Fruit fly (Drosophila melanogaster) whole organism, embryonic: ENCODE data around the gene CG10863.
A peak's percentile ranks its signal among the peaks of the same experiment; 100 is the strongest.

Experiments
- Atf3 ChIP-seq: fragments of 200-800 bp; sonication (Bioruptor generic); optimal IDR thresholded peaks from 3 replicates; lab custom pipeline; 2016; ENCODE audit warnings: missing biosample characterization, missing genetic modification characterization
- B-H2 ChIP-seq: fragments of 200-800 bp; sonication (Bioruptor generic); optimal IDR thresholded peaks from 2 replicates; lab custom pipeline; 2018; ENCODE audit warnings: missing biosample characterization, mild to moderate bottlenecking, missing genetic modification characterization
- CG10321 ChIP-seq: fragments of 200-800 bp; sonication (Bioruptor generic); IDR thresholded peaks from 2 replicates; pipeline ENCODE4 v1.3.6; 2022; ENCODE audit warnings: missing biosample characterization, missing genetic modification characterization
- CG11247 ChIP-seq: fragments of 200-800 bp; sonication (Bioruptor generic); IDR thresholded peaks from 2 replicates; pipeline ENCODE4 v1.3.6; 2022; ENCODE audit warnings: missing biosample characterization, missing genetic modification characterization
- CG11398 ChIP-seq: fragments of 200-800 bp; sonication (Bioruptor generic); optimal IDR thresholded peaks from 2 replicates; lab custom pipeline; 2016; ENCODE audit warnings: missing biosample characterization, missing genetic modification characterization
- CG12769 ChIP-seq: fragments of 200-800 bp; sonication (Bioruptor generic); optimal IDR thresholded peaks from 2 replicates; lab custom pipeline; 2019; ENCODE audit warnings: missing biosample characterization, mild to moderate bottlenecking, missing genetic modification characterization, moderate library complexity
- CG17568 ChIP-seq: fragments of 200-800 bp; sonication (Bioruptor generic); optimal IDR thresholded peaks from 2 replicates; lab custom pipeline; 2018; ENCODE audit warnings: missing biosample characterization, mild to moderate bottlenecking, missing genetic modification characterization, moderate library complexity
- CG17612 ChIP-seq: fragments of 200-800 bp; sonication (Bioruptor generic); IDR thresholded peaks from 2 replicates; pipeline ENCODE4 v1.3.6; 2022; ENCODE audit warnings: missing biosample characterization, missing genetic modification characterization
- CG17912 ChIP-seq: fragments of 200-800 bp; sonication (Bioruptor generic); optimal IDR thresholded peaks from 2 replicates; lab custom pipeline; 2018; ENCODE audit warnings: missing biosample characterization, mild to moderate bottlenecking, missing genetic modification characterization
- CG2116 ChIP-seq: fragments of 200-800 bp; sonication (Bioruptor generic); optimal IDR thresholded peaks from 3 replicates; lab custom pipeline; 2018; ENCODE audit warnings: missing biosample characterization, mild to moderate bottlenecking, missing genetic modification characterization
- CG32767 ChIP-seq: fragments of 200-800 bp; sonication (Bioruptor generic); IDR thresholded peaks from 2 replicates; pipeline ENCODE4 v1.3.6; 2022; ENCODE audit warnings: missing biosample characterization, missing genetic modification characterization
- CG34224 ChIP-seq: fragments of 200-800 bp; sonication (Bioruptor generic); IDR thresholded peaks from 3 replicates; pipeline ENCODE4 v1.3.6; 2022; ENCODE audit warnings: missing biosample characterization, missing genetic modification characterization; ENCODE audit not compliant: partially characterized antibody
- CG4617 ChIP-seq: fragments of 200-800 bp; sonication (Bioruptor generic); optimal IDR thresholded peaks from 3 replicates; lab custom pipeline; 2016; ENCODE audit warnings: missing biosample characterization, missing genetic modification characterization, borderline replicate concordance
- CG6175 ChIP-seq: fragments of 200-800 bp; sonication (Bioruptor generic); IDR thresholded peaks from 3 replicates; pipeline ENCODE4 v1.3.6; 2022; ENCODE audit warnings: missing biosample characterization, missing genetic modification characterization
- CG6254 ChIP-seq: fragments of 200-800 bp; sonication (Bioruptor generic); optimal IDR thresholded peaks from 3 replicates; lab custom pipeline; 2017; ENCODE audit warnings: mild to moderate bottlenecking, missing biosample characterization, missing genetic modification reagents, missing genetic modification characterization
- CG9437 ChIP-seq: fragments of 200-800 bp; sonication (Bioruptor generic); optimal IDR thresholded peaks from 2 replicates; lab custom pipeline; 2018; ENCODE audit warnings: missing biosample characterization, mild to moderate bottlenecking, missing genetic modification characterization
- CG9727 ChIP-seq: fragments of 200-800 bp; sonication (Bioruptor generic); optimal IDR thresholded peaks from 3 replicates; lab custom pipeline; 2017; ENCODE audit warnings: missing biosample characterization, mild to moderate bottlenecking, missing genetic modification characterization
- CoRest ChIP-seq: fragments of 200-800 bp; sonication (Bioruptor generic); optimal IDR thresholded peaks from 3 replicates; lab custom pipeline; 2018; ENCODE audit warnings: missing biosample characterization, mild to moderate bottlenecking, missing genetic modification characterization, moderate library complexity
- Dbx ChIP-seq: fragments of 200-800 bp; sonication (Bioruptor generic); IDR thresholded peaks from 3 replicates; pipeline ENCODE4 v1.3.6; 2022; ENCODE audit warnings: missing biosample characterization, missing genetic modification characterization
- Dref ChIP-seq: fragments of 200-800 bp; sonication (Bioruptor generic); IDR thresholded peaks from 2 replicates; pipeline ENCODE4 v1.3.6; 2022; ENCODE audit warnings: missing biosample characterization, missing genetic modification characterization
- E2f1 ChIP-seq: fragments of 200-800 bp; sonication (Bioruptor generic); IDR thresholded peaks from 2 replicates; pipeline ENCODE4 v1.3.6; 2022; ENCODE audit warnings: missing biosample characterization, missing genetic modification characterization
- Hand ChIP-seq: fragments of 200-800 bp; sonication (Bioruptor generic); optimal IDR thresholded peaks from 2 replicates; lab custom pipeline; 2017; ENCODE audit warnings: mild to moderate bottlenecking, missing biosample characterization, missing genetic modification reagents, missing genetic modification characterization
- HmgZ ChIP-seq: fragments of 200-800 bp; sonication (Bioruptor generic); optimal IDR thresholded peaks from 2 replicates; lab custom pipeline; 2018; ENCODE audit warnings: missing biosample characterization, mild to moderate bottlenecking, missing genetic modification characterization
- Lhr ChIP-seq: fragments of 200-800 bp; sonication (Bioruptor generic); optimal IDR thresholded peaks from 3 replicates; lab custom pipeline; 2017; ENCODE audit warnings: mild to moderate bottlenecking, missing biosample characterization, missing genetic modification reagents, missing genetic modification characterization
- MESR4 ChIP-seq: fragments of 200-800 bp; sonication (Bioruptor generic); optimal IDR thresholded peaks from 2 replicates; lab custom pipeline; 2018; ENCODE audit warnings: missing biosample characterization, mild to moderate bottlenecking, missing genetic modification characterization, moderate library complexity
- NC2α ChIP-seq: fragments of 200-800 bp; sonication (Bioruptor generic); optimal IDR thresholded peaks from 2 replicates; lab custom pipeline; 2016; ENCODE audit warnings: missing biosample characterization, missing genetic modification characterization
- Nf-YB ChIP-seq: fragments of 200-800 bp; sonication (Bioruptor generic); optimal IDR thresholded peaks from 3 replicates; lab custom pipeline; 2019; ENCODE audit warnings: missing biosample characterization, mild to moderate bottlenecking, missing genetic modification characterization, moderate library complexity
- TFAM ChIP-seq: fragments of 200-800 bp; sonication (Bioruptor generic); optimal IDR thresholded peaks from 2 replicates; lab custom pipeline; 2017; ENCODE audit warnings: missing biosample characterization, missing genetic modification characterization, inconsistent platforms
- Taf1 ChIP-seq: fragments of 200-800 bp; sonication (Bioruptor generic); IDR thresholded peaks from 2 replicates; pipeline ENCODE4 v1.3.6; 2022; ENCODE audit warnings: missing biosample characterization, missing genetic modification characterization
- Tbp ChIP-seq: fragments of >200 bp; optimal IDR thresholded peaks from 2 replicates; lab custom pipeline; 2018; ENCODE audit warnings: missing biosample characterization, missing genetic modification characterization
- aop ChIP-seq: fragments of 200-800 bp; sonication (Bioruptor generic); IDR thresholded peaks from 2 replicates; pipeline ENCODE4 v1.3.6; 2022; ENCODE audit warnings: missing biosample characterization, missing genetic modification characterization
- ara ChIP-seq: fragments of 200-800 bp; sonication (Bioruptor generic); IDR thresholded peaks from 2 replicates; pipeline ENCODE4 v1.3.6; 2022; ENCODE audit warnings: missing biosample characterization, missing genetic modification characterization
- ase ChIP-seq: fragments of 200-800 bp; sonication (Bioruptor generic); IDR thresholded peaks from 3 replicates; pipeline ENCODE4 v1.3.6; 2022; ENCODE audit warnings: missing biosample characterization, missing genetic modification characterization
- az2 ChIP-seq: fragments of 200-800 bp; sonication (Bioruptor generic); optimal IDR thresholded peaks from 3 replicates; lab custom pipeline; 2016; ENCODE audit warnings: missing biosample characterization, missing genetic modification characterization
- disco-r ChIP-seq: fragments of 200-800 bp; sonication (Bioruptor generic); optimal IDR thresholded peaks from 2 replicates; lab custom pipeline; 2016; ENCODE audit warnings: missing biosample characterization, missing genetic modification characterization
- exex ChIP-seq: fragments of 200-800 bp; sonication (Bioruptor generic); optimal IDR thresholded peaks from 4 replicates; lab custom pipeline; 2018; ENCODE audit warnings: missing biosample characterization, mild to moderate bottlenecking, missing genetic modification characterization, moderate library complexity
- fd102C ChIP-seq: fragments of 200-800 bp; sonication (Bioruptor generic); optimal IDR thresholded peaks from 2 replicates; lab custom pipeline; 2018; ENCODE audit warnings: missing biosample characterization, mild to moderate bottlenecking, missing genetic modification characterization, moderate library complexity
- gce ChIP-seq: fragments of 200-800 bp; sonication (Bioruptor generic); IDR thresholded peaks from 3 replicates; pipeline ENCODE4 v1.3.6; 2022; ENCODE audit warnings: missing biosample characterization, missing genetic modification characterization
- gcm ChIP-seq: fragments of 200-800 bp; sonication (Bioruptor generic); optimal IDR thresholded peaks from 2 replicates; lab custom pipeline; 2019; ENCODE audit warnings: missing biosample characterization, mild to moderate bottlenecking, missing genetic modification characterization, moderate library complexity
- ham ChIP-seq: fragments of 200-800 bp; sonication (Bioruptor generic); IDR thresholded peaks from 2 replicates; pipeline ENCODE4 v1.3.6; 2022; ENCODE audit warnings: missing biosample characterization, missing genetic modification characterization
- hb ChIP-seq: fragments of 200-800 bp; sonication (Bioruptor generic); IDR thresholded peaks from 3 replicates; pipeline ENCODE4 v1.3.6; 2022; ENCODE audit warnings: missing biosample characterization, missing genetic modification characterization; ENCODE audit not compliant: partially characterized antibody
- lbe ChIP-seq: fragments of 200-800 bp; sonication (Bioruptor generic); optimal IDR thresholded peaks from 2 replicates; lab custom pipeline; 2016; ENCODE audit warnings: missing biosample characterization, mild to moderate bottlenecking, missing genetic modification characterization
- mld ChIP-seq: fragments of 200-800 bp; sonication (Bioruptor generic); IDR thresholded peaks from 3 replicates; pipeline ENCODE4 v1.3.6; 2022; ENCODE audit warnings: missing biosample characterization, missing genetic modification characterization; ENCODE audit not compliant: partially characterized antibody
- nerfin-2 ChIP-seq: fragments of 200-800 bp; sonication (Bioruptor generic); IDR thresholded peaks from 2 replicates; pipeline ENCODE4 v1.3.6; 2022; ENCODE audit warnings: missing biosample characterization, missing genetic modification characterization; ENCODE audit not compliant: partially characterized antibody
- oc ChIP-seq: fragments of 200-800 bp; sonication (Bioruptor generic); optimal IDR thresholded peaks from 2 replicates; lab custom pipeline; 2018; ENCODE audit warnings: missing biosample characterization, mild to moderate bottlenecking, missing genetic modification characterization, moderate library complexity
- odd ChIP-seq: fragments of 200-800 bp; sonication (Bioruptor generic); optimal IDR thresholded peaks from 2 replicates; lab custom pipeline; 2017; ENCODE audit warnings: missing biosample characterization, mild to moderate bottlenecking, missing genetic modification characterization
- otp ChIP-seq: fragments of 200-800 bp; sonication (Bioruptor generic); IDR thresholded peaks from 3 replicates; pipeline ENCODE4, ENCODE4 v1.3.6; 2022; ENCODE audit warnings: missing biosample characterization, missing genetic modification characterization
- salm ChIP-seq: fragments of 200-800 bp; sonication (Bioruptor generic); optimal IDR thresholded peaks from 2 replicates; lab custom pipeline; 2018; ENCODE audit warnings: missing biosample characterization, mild to moderate bottlenecking, missing genetic modification characterization
- scrt ChIP-seq: fragments of 200-800 bp; sonication (Bioruptor generic); optimal IDR thresholded peaks from 2 replicates; lab custom pipeline; 2018; ENCODE audit warnings: missing biosample characterization, mild to moderate bottlenecking, missing genetic modification characterization, moderate library complexity
- sens-2 ChIP-seq: fragments of 200-800 bp; sonication (Bioruptor generic); IDR thresholded peaks from 2 replicates; pipeline ENCODE4 v1.3.6; 2022; ENCODE audit warnings: missing biosample characterization, missing genetic modification characterization
- seq ChIP-seq: fragments of 200-800 bp; sonication (Bioruptor generic); IDR thresholded peaks from 2 replicates; pipeline ENCODE4 v1.3.6; 2022; ENCODE audit warnings: missing biosample characterization, missing genetic modification characterization
- sug ChIP-seq: fragments of 200-800 bp; optimal IDR thresholded peaks from 2 replicates; lab custom pipeline; 2019; ENCODE audit warnings: missing biosample characterization, mild to moderate bottlenecking, missing genetic modification characterization, moderate library complexity

CG10863 gene

DNA sequence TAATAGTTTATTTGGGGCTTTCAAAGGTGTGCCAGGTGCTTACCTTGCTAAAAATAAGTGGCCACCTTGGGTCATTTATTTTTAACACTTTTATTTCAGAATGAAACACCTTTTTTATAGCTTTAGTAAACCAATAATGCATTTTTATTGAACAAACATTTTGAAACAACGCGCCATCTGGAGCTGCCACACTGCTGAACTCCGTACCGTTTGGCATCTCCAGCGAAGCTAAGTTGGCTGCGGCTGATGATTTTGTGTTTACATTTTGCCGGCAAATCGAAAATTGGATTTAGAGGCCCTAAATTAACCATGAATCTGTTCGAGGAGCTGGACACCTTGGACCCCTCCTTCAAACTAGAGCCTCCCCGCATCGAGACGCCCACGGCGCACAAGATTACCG, 37.2 kb downstream of the CG10863 start, which contains the start of gene ida (continued):
- no peak for TF ChIP-seq Dbx (GFP tag; lab: Robert Waterston, UW)
- no peak for TF ChIP-seq ham
- no peak for TF ChIP-seq ase (GFP tag; lab: Robert Waterston, UW)
- TF ChIP-seq salm (tag; lab: Kevin White, UChicago), result no peak
- no peak for TF ChIP-seq Tbp (GFP tag; lab: Kevin White, UChicago)
- peak; percentile 28 for TF ChIP-seq MESR4
- no peak for TF ChIP-seq gcm (GFP tag; lab: Kevin White, UChicago)
- TF ChIP-seq sug, result peak; percentile 44
- TF ChIP-seq TFAM (GFP tag; lab: Kevin White, UChicago), result no peak
- peak; percentile 11 for TF ChIP-seq CG17568
- TF ChIP-seq disco-r (GFP tag; lab: Kevin White, UChicago), result no peak
- no peak for TF ChIP-seq CG10321 (GFP tag; lab: Robert Waterston, UW)
- TF ChIP-seq CG17612, result no peak
- TF ChIP-seq aop (GFP tag; lab: Robert Waterston, UW), result no peak
- no peak for TF ChIP-seq Nf-YB
- TF ChIP-seq az2, result no peak
- no peak for TF ChIP-seq hb (GFP tag; lab: Robert Waterston, UW)
- TF ChIP-seq E2f1 (GFP tag; lab: Robert Waterston, UW), result no peak
- no peak for TF ChIP-seq otp (GFP tag; lab: Robert Waterston, UW)
- TF ChIP-seq CG9727 (GFP tag; lab: Kevin White, UChicago), result no peak
- TF ChIP-seq CG11247, result no peak
- TF ChIP-seq CG6254 (GFP tag; lab: Kevin White, UChicago), result no peak
- TF ChIP-seq Dref (GFP tag; lab: Robert Waterston, UW), result no peak
- TF ChIP-seq sens-2, result no peak
- TF ChIP-seq B-H2 (GFP tag; lab: Kevin White, UChicago), result peak; percentile 2
- peak; percentile 43 for TF ChIP-seq CG4617
- no peak for TF ChIP-seq CG6175 (GFP tag; lab: Robert Waterston, UW)
- no peak for TF ChIP-seq gce (GFP tag; lab: Robert Waterston, UW)
- TF ChIP-seq CoRest (tag; lab: Kevin White, UChicago), result peak; percentile 12
- no peak for TF ChIP-seq oc (tag; lab: Kevin White, UChicago)
- TF ChIP-seq CG9437, result no peak
- TF ChIP-seq Atf3 (GFP tag; lab: Kevin White, UChicago), result no peak
- TF ChIP-seq scrt (GFP tag; lab: Kevin White, UChicago), result no peak
- no peak for TF ChIP-seq CG32767 (GFP tag; lab: Robert Waterston, UW)
- no peak for TF ChIP-seq seq
- TF ChIP-seq CG12769 (tag; lab: Kevin White, UChicago), result peak; percentile 27
- no peak for TF ChIP-seq odd (GFP tag; lab: Kevin White, UChicago)
- TF ChIP-seq Hand (GFP tag; lab: Kevin White, UChicago), result no peak
- peak; percentile 19 for TF ChIP-seq exex (tag; lab: Kevin White, UChicago)
- TF ChIP-seq ara (GFP tag; lab: Robert Waterston, UW), result no peak
- no peak for TF ChIP-seq CG11398
- TF ChIP-seq CG2116 (GFP tag; lab: Kevin White, UChicago), result peak; percentile 31
- TF ChIP-seq Lhr, result peak; percentile 7
- no peak for TF ChIP-seq lbe (GFP tag; lab: Kevin White, UChicago)
- TF ChIP-seq fd102C (GFP tag; lab: Kevin White, UChicago), result no peak
- TF ChIP-seq HmgZ, result peak; percentile 68
- no peak for TF ChIP-seq mld (GFP tag; lab: Robert Waterston, UW)
- TF ChIP-seq nerfin-2 (GFP tag; lab: Robert Waterston, UW), result no peak
- TF ChIP-seq NC2α (GFP tag; lab: Kevin White, UChicago), result no peak
- no peak for TF ChIP-seq Taf1 (GFP tag; lab: Robert Waterston, UW)
- peak; percentile 1 for TF ChIP-seq CG17912 (GFP tag; lab: Kevin White, UChicago)
- TF ChIP-seq CG34224 (GFP tag; lab: Robert Waterston, UW), result peak; percentile 26; the same call in 1 of the 3 replicates
